Fruit fly (Drosophila melanogaster) whole organism, embryonic: ENCODE data around the gene RpS8.
A peak's percentile ranks its signal among the peaks of the same experiment; 100 is the strongest.

ENCODE experiments used
- Asciz ChIP-seq: fragments of 200-800 bp; sonication (Bioruptor generic); optimal IDR thresholded peaks from 2 replicates; lab custom pipeline; 2017; ENCODE audit warnings: missing biosample characterization, mild to moderate bottlenecking, missing genetic modification characterization, missing genetic modification reagents
- Bdp1 ChIP-seq: fragments of 200-800 bp; sonication (Bioruptor generic); optimal IDR thresholded peaks from 3 replicates; lab custom pipeline; 2016; ENCODE audit warnings: missing biosample characterization, missing genetic modification characterization
- Blimp-1 ChIP-seq: fragments of 200-800 bp; sonication (Bioruptor generic); optimal IDR thresholded peaks from 3 replicates; lab custom pipeline; 2018; ENCODE audit warnings: missing biosample characterization, missing genetic modification characterization, mild to moderate bottlenecking, moderate library complexity, missing genetic modification reagents
- CG10267 ChIP-seq: fragments of 200-800 bp; sonication (Bioruptor generic); optimal IDR thresholded peaks from 2 replicates; lab custom pipeline; 2018; ENCODE audit warnings: missing biosample characterization, mild to moderate bottlenecking, missing genetic modification characterization, moderate library complexity
- CG12299 ChIP-seq: fragments of 200-800 bp; sonication (Bioruptor generic); optimal IDR thresholded peaks from 2 replicates; lab custom pipeline; 2018; ENCODE audit warnings: missing biosample characterization, mild to moderate bottlenecking, missing genetic modification characterization
- CG14014 ChIP-seq: fragments of 200-800 bp; sonication (Bioruptor generic); IDR thresholded peaks from 2 replicates; pipeline ENCODE4 v1.3.6; 2022; ENCODE audit warnings: missing biosample characterization, missing genetic modification characterization
- CG17912 ChIP-seq: fragments of 200-800 bp; sonication (Bioruptor generic); optimal IDR thresholded peaks from 2 replicates; lab custom pipeline; 2018; ENCODE audit warnings: missing biosample characterization, mild to moderate bottlenecking, missing genetic modification characterization
- CG1832 ChIP-seq: fragments of 200-800 bp; sonication (Bioruptor generic); optimal IDR thresholded peaks from 2 replicates; lab custom pipeline; 2017; ENCODE audit warnings: missing biosample characterization, mild to moderate bottlenecking, missing genetic modification characterization, inconsistent platforms
- CG2120 ChIP-seq: fragments of 200-800 bp; sonication (Bioruptor generic); optimal IDR thresholded peaks from 3 replicates; lab custom pipeline; 2016; ENCODE audit warnings: missing biosample characterization, missing genetic modification characterization
- CG34376 ChIP-seq: fragments of 200-800 bp; sonication (Bioruptor generic); optimal IDR thresholded peaks from 2 replicates; lab custom pipeline; 2018; ENCODE audit warnings: missing biosample characterization, mild to moderate bottlenecking, missing genetic modification characterization
- CG4404 ChIP-seq: fragments of 200-800 bp; sonication (Bioruptor generic); IDR thresholded peaks from 2 replicates; pipeline ENCODE4 v1.3.6; 2022; ENCODE audit warnings: missing biosample characterization, missing genetic modification characterization
- CG4707 ChIP-seq: fragments of 200-800 bp; sonication (Bioruptor generic); optimal IDR thresholded peaks from 2 replicates; lab custom pipeline; 2018; ENCODE audit warnings: missing biosample characterization, mild to moderate bottlenecking, missing genetic modification characterization, moderate library complexity
- CG6689 ChIP-seq: fragments of 200-800 bp; sonication (Bioruptor generic); IDR thresholded peaks from 2 replicates; pipeline ENCODE4 v1.3.6; 2022; ENCODE audit warnings: missing biosample characterization, missing genetic modification characterization
- CG6813 ChIP-seq: fragments of 200-800 bp; sonication (Bioruptor generic); optimal IDR thresholded peaks from 2 replicates; lab custom pipeline; 2017; ENCODE audit warnings: missing biosample characterization, missing genetic modification characterization, mild to moderate bottlenecking, moderate library complexity, missing genetic modification reagents
- CG9932 ChIP-seq: fragments of 200-800 bp; sonication (Bioruptor generic); IDR thresholded peaks from 2 replicates; pipeline ENCODE4 v1.3.6; 2022; ENCODE audit warnings: missing biosample characterization, missing genetic modification characterization
- Dek ChIP-seq: fragments of 200-800 bp; sonication (Bioruptor generic); optimal IDR thresholded peaks from 3 replicates; lab custom pipeline; 2019; ENCODE audit warnings: missing biosample characterization, mild to moderate bottlenecking, missing genetic modification characterization, moderate library complexity
- Dip3 ChIP-seq: fragments of 200-800 bp; sonication (Bioruptor generic); optimal IDR thresholded peaks from 3 replicates; lab custom pipeline; 2016; ENCODE audit warnings: missing biosample characterization, missing genetic modification characterization
- Dll ChIP-seq: fragments of 200-800 bp; sonication (Bioruptor generic); IDR thresholded peaks from 4 replicates; pipeline ENCODE4 v1.3.6; 2022; ENCODE audit warnings: missing biosample characterization, missing genetic modification characterization; ENCODE audit not compliant: partially characterized antibody
- Dp ChIP-seq: fragments of 200-800 bp; sonication (Bioruptor generic); optimal IDR thresholded peaks from 2 replicates; lab custom pipeline; 2018; ENCODE audit warnings: missing biosample characterization, mild to moderate bottlenecking, missing genetic modification characterization, moderate library complexity
- Dref ChIP-seq: fragments of 200-800 bp; sonication (Bioruptor generic); IDR thresholded peaks from 2 replicates; pipeline ENCODE4 v1.3.6; 2022; ENCODE audit warnings: missing biosample characterization, missing genetic modification characterization
- H15 ChIP-seq: fragments of 200-800 bp; sonication (Bioruptor generic); IDR thresholded peaks from 3 replicates; pipeline ENCODE4 v1.3.6; 2022; ENCODE audit warnings: missing biosample characterization, missing genetic modification characterization
- HHEX ChIP-seq: fragments of 200-800 bp; sonication (Bioruptor generic); optimal IDR thresholded peaks from 3 replicates; lab custom pipeline; 2017; ENCODE audit warnings: missing biosample characterization, mild to moderate bottlenecking, missing genetic modification characterization, missing genetic modification reagents
- Hey ChIP-seq: fragments of 200-800 bp; sonication (Bioruptor generic); optimal IDR thresholded peaks from 3 replicates; lab custom pipeline; 2018; ENCODE audit warnings: missing biosample characterization, mild to moderate bottlenecking, missing genetic modification characterization
- MESR4 ChIP-seq: fragments of 200-800 bp; sonication (Bioruptor generic); optimal IDR thresholded peaks from 2 replicates; lab custom pipeline; 2018; ENCODE audit warnings: missing biosample characterization, mild to moderate bottlenecking, missing genetic modification characterization, moderate library complexity
- Mad ChIP-seq: fragments of 200-800 bp; sonication (Bioruptor generic); optimal IDR thresholded peaks from 2 replicates; lab custom pipeline; 2016; ENCODE audit warnings: missing biosample characterization, missing genetic modification characterization
- PHDP ChIP-seq: fragments of 200-800 bp; sonication (Bioruptor generic); optimal IDR thresholded peaks from 3 replicates; lab custom pipeline; 2018; ENCODE audit warnings: missing biosample characterization, mild to moderate bottlenecking, missing genetic modification characterization, moderate library complexity
- Xbp1 ChIP-seq: fragments of 200-800 bp; sonication (Bioruptor generic); optimal IDR thresholded peaks from 3 replicates; lab custom pipeline; 2016; ENCODE audit warnings: missing biosample characterization, mild to moderate bottlenecking, missing genetic modification characterization
- ase ChIP-seq: fragments of 200-800 bp; sonication (Bioruptor generic); IDR thresholded peaks from 3 replicates; pipeline ENCODE4 v1.3.6; 2022; ENCODE audit warnings: missing biosample characterization, missing genetic modification characterization
- ash1 ChIP-seq: fragments of 200-800 bp; sonication (Bioruptor generic); optimal IDR thresholded peaks from 2 replicates; lab custom pipeline; 2018; ENCODE audit warnings: missing biosample characterization, mild to moderate bottlenecking, missing genetic modification characterization
- bbx ChIP-seq: fragments of 200-800 bp; sonication (Bioruptor generic); IDR thresholded peaks from 2 replicates; pipeline ENCODE4 v1.3.6; 2022; ENCODE audit warnings: missing biosample characterization, missing genetic modification characterization; ENCODE audit not compliant: partially characterized antibody
- cad ChIP-seq: fragments of >200 bp; optimal IDR thresholded peaks from 2 replicates; lab custom pipeline; 2017; ENCODE audit warnings: missing biosample characterization, missing genetic modification characterization
- dan ChIP-seq: fragments of 200-800 bp; sonication (Bioruptor generic); IDR thresholded peaks from 2 replicates; pipeline ENCODE4 v1.3.6; 2022; ENCODE audit warnings: missing biosample characterization, missing genetic modification characterization
- eve ChIP-seq, 2 experiments: fragments of >200 bp; optimal IDR thresholded peaks; 2 replicates each; lab custom pipeline; 2017; ENCODE audit warnings: missing biosample characterization in 2 of 2, missing genetic modification characterization in 2 of 2
- h ChIP-seq: fragments of >200 bp; optimal IDR thresholded peaks from 2 replicates; lab custom pipeline; 2017
- hbn ChIP-seq: fragments of 200-800 bp; sonication (Bioruptor generic); IDR thresholded peaks from 2 replicates; pipeline ENCODE4 v1.3.6; 2022; ENCODE audit warnings: missing biosample characterization, missing genetic modification characterization; ENCODE audit not compliant: partially characterized antibody
- hth ChIP-seq: fragments of >200 bp; optimal IDR thresholded peaks from 2 replicates; lab custom pipeline; 2017; ENCODE audit warnings: inconsistent platforms
- jigr1 ChIP-seq: fragments of 200-800 bp; sonication (Bioruptor generic); IDR thresholded peaks from 3 replicates; pipeline ENCODE4 v1.3.6; 2022; ENCODE audit warnings: missing biosample characterization, missing genetic modification characterization
- lbe ChIP-seq: fragments of 200-800 bp; sonication (Bioruptor generic); optimal IDR thresholded peaks from 2 replicates; lab custom pipeline; 2016; ENCODE audit warnings: missing biosample characterization, mild to moderate bottlenecking, missing genetic modification characterization
- peb ChIP-seq: fragments of 200-800 bp; sonication (Bioruptor generic); IDR thresholded peaks from 2 replicates; pipeline ENCODE4 v1.3.6; 2022; ENCODE audit warnings: missing biosample characterization, missing genetic modification characterization
- pfk ChIP-seq: fragments of 200-800 bp; sonication (Bioruptor generic); optimal IDR thresholded peaks from 2 replicates; lab custom pipeline; 2018; ENCODE audit warnings: missing biosample characterization, mild to moderate bottlenecking, missing genetic modification characterization, moderate library complexity
- psq ChIP-seq: fragments of 200-800 bp; sonication (Bioruptor generic); optimal IDR thresholded peaks from 2 replicates; lab custom pipeline; 2017; ENCODE audit warnings: missing biosample characterization, missing genetic modification characterization
- ranshi ChIP-seq: fragments of 200-800 bp; sonication (Bioruptor generic); IDR thresholded peaks from 2 replicates; pipeline ENCODE4 v1.3.6; 2022; ENCODE audit warnings: missing biosample characterization, missing genetic modification characterization
- rib ChIP-seq: fragments of 200-800 bp; sonication (Bioruptor generic); IDR thresholded peaks from 2 replicates; pipeline ENCODE4 v1.3.6; 2022; ENCODE audit warnings: missing biosample characterization, missing genetic modification characterization
- tna ChIP-seq: fragments of 200-800 bp; sonication (Bioruptor generic); IDR thresholded peaks from 2 replicates; pipeline ENCODE4 v1.3.6; 2022; ENCODE audit warnings: missing biosample characterization, missing genetic modification characterization; ENCODE audit not compliant: partially characterized antibody
- usp ChIP-seq: fragments of >200 bp; optimal IDR thresholded peaks from 2 replicates; lab custom pipeline; 2017; ENCODE audit warnings: missing biosample characterization, missing genetic modification characterization
- vnd ChIP-seq: fragments of 200-800 bp; sonication (Bioruptor generic); IDR thresholded peaks from 3 replicates; pipeline ENCODE4 v1.3.6; 2022; ENCODE audit warnings: missing biosample characterization, missing genetic modification characterization; ENCODE audit not compliant: partially characterized antibody
- wek ChIP-seq: fragments of 200-800 bp; sonication (Bioruptor generic); optimal IDR thresholded peaks from 3 replicates; lab custom pipeline; 2018; ENCODE audit warnings: missing biosample characterization, mild to moderate bottlenecking, missing genetic modification characterization, moderate library complexity
- zen2 ChIP-seq: fragments of 200-800 bp; sonication (Bioruptor generic); IDR thresholded peaks from 3 replicates; pipeline ENCODE4 v1.3.6; 2022; ENCODE audit warnings: missing biosample characterization, missing genetic modification characterization; ENCODE audit not compliant: partially characterized antibody

Gene RpS8

dm6 chr3R:29830925-29831324, 30.5 kb upstream of the RpS8 start (continued):
- TF ChIP-seq Hey (tag; lab: Kevin White, UChicago) (no peak), peb (no peak), CG6813 (peak; percentile 90), cad (GFP tag; lab: Kevin White, UChicago) (no peak), CG1832 (GFP tag; lab: Kevin White, UChicago) (no peak), dan (GFP tag; lab: Robert Waterston, UW) (no peak), ase (no peak), CG34376 (GFP tag; lab: Kevin White, UChicago) (no peak), rib (no peak), hth (lab: Kevin White, UChicago) (no peak)

dm6 chr3R:29834759-29835709, 26.3 kb upstream of the RpS8 start, which contains the start of gene Atg16:
Atg16 (minus strand) TSS chr3R:29835101.
- TF ChIP-seq Dp (GFP tag; lab: Kevin White, UChicago) (peak; percentile 90), CG6689 (no peak), Mad (GFP tag; lab: Kevin White, UChicago) (no peak), ranshi (GFP tag; lab: Robert Waterston, UW) (0 out of 2 replicates have a peak, but pooled peaks have one; percentile 16), pfk (GFP tag; lab: Kevin White, UChicago) (no peak), Dek (tag; lab: Kevin White, UChicago) (no peak), CG17912 (no peak), PHDP (no peak), psq (GFP tag; lab: Kevin White, UChicago) (no peak), H15 (GFP tag; lab: Robert Waterston, UW) (no peak), Dll (peak; percentile 90), Bdp1 (no peak), CG4707 (GFP tag; lab: Kevin White, UChicago) (no peak), Dref (GFP tag; lab: Robert Waterston, UW) (peak; percentile 82), vnd (GFP tag; lab: Robert Waterston, UW) (peak; percentile 94), Asciz (no peak), Blimp-1 (GFP tag; lab: Kevin White, UChicago) (no peak), ash1 (GFP tag; lab: Kevin White, UChicago) (no peak), CG2120 (peak; percentile 36), hth (lab: Kevin White, UChicago) (no peak), wek (GFP tag; lab: Kevin White, UChicago) (no peak), h (lab: Kevin White, UChicago) (no peak), Xbp1 (GFP tag; lab: Kevin White, UChicago) (no peak), CG12299 (no peak), Dip3 (GFP tag; lab: Kevin White, UChicago) (no peak), CG14014 (no peak), CG4404 (GFP tag; lab: Robert Waterston, UW) (no peak), jigr1 (GFP tag; lab: Robert Waterston, UW) (no peak), tna (GFP tag; lab: Robert Waterston, UW) (peak; percentile 80), bbx (GFP tag; lab: Robert Waterston, UW) (peak; percentile 95), eve (GFP tag; optimal IDR thresholded peaks at IDR 0.05; lab: Kevin White, UChicago) (no peak), hbn (GFP tag; lab: Robert Waterston, UW) (peak; percentile 76), CG9932 (peak; percentile 48), CG10267 (tag; lab: Kevin White, UChicago) (peak; percentile 90), usp (GFP tag; lab: Kevin White, UChicago) (no peak), HHEX (GFP tag; lab: Kevin White, UChicago) (no peak), MESR4 (GFP tag; lab: Kevin White, UChicago) (peak; percentile 90), lbe (GFP tag; lab: Kevin White, UChicago) (peak; percentile 50), zen2 (GFP tag; lab: Robert Waterston, UW) (peak; percentile 85)
